Worm (Caenorhabditis elegans) whole organism, young adult: ENCODE measurements around the gene vep-2.

Experiments
- B0336.3 ChIP-seq: fragments of 200-800 bp; sonication (Bioruptor generic); IDR thresholded peaks from 2 replicates; pipeline ENCODE4 v1.3.6; 2022; ENCODE audit warnings: missing genetic modification characterization, missing compliant biosample characterization
- F49E8.2 ChIP-seq: sonication (generic microtip); optimal IDR thresholded peaks from 3 replicates; lab custom pipeline; 2017; ENCODE audit warnings: missing genetic modification characterization, mild to moderate bottlenecking, missing compliant biosample characterization, antibody characterized with exemption, moderate library complexity; ENCODE audit not compliant: insufficient read depth
- Y53G8AR.9 ChIP-seq: fragments of 200-800 bp; sonication (Bioruptor generic); conservative IDR thresholded peaks from 2 replicates; pipeline ENCODE4 v1.3.6; 2022; ENCODE audit warnings: missing genetic modification reagents, missing genetic modification characterization, missing compliant biosample characterization
- ceh-58 ChIP-seq: fragments of 200-800 bp; sonication (Bioruptor generic); IDR thresholded peaks from 2 replicates; pipeline ENCODE4 v1.3.6; 2022; ENCODE audit warnings: missing genetic modification characterization, missing compliant biosample characterization
- sdz-38 ChIP-seq: sonication (generic microtip); optimal IDR thresholded peaks from 2 replicates; lab custom pipeline; 2016; ENCODE audit warnings: missing genotype, missing genetic modification characterization, missing compliant biosample characterization
- snpc-4 ChIP-seq, 5 experiments: fragments of 150-350 bp in 1 of 5; sonication (generic microtip) in 4 of 5; optimal IDR thresholded peaks; 2 replicates each; lab custom pipeline; 2014 to 2018; ENCODE audit warnings: missing genetic modification characterization in 5 of 5, missing biosample characterization in 3 of 5, antibody characterized with exemption in 2 of 5, mild to moderate bottlenecking in 2 of 5, missing compliant biosample characterization in 2 of 5, missing genotype in 2 of 5, moderate library complexity in 2 of 5, missing genetic modification reagents in 1 of 5

DNA sequence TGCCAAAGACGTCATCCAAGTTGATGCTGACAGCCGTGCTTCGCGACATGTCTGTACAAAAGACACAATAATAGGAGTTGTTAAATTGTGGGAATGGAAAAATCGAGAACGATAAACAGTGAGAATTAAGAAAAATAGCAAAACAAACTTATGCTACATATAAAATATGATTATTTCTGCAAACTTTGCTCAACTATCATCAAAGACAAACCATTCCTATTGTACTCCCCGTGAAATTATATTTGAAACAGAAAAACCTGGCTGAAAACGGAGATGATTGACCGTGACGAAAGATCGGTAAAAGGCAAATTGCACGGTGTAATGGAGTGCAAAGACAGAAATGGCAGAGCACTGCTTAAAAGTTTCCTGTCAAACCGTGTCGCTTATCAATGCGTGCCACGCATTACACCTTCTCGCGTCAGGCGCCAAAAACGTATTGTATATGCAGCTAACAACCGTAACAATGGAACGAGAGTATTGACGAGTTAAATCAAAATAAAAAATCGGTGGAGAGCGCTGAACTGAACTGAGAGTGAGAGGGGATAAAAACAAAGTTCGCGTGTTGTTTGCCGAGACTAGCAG lies 17.0 kb upstream of the vep-2 start, which contains the start of gene C18B2.5:
- no peak for TF ChIP-seq sdz-38 (tag; lab: Kevin White, UChicago)
- no peak for TF ChIP-seq snpc-4 (GFP tag; optimal IDR thresholded peaks at IDR 0.05; lab: Kevin White, UChicago)
- TF ChIP-seq snpc-4 (tag; optimal IDR thresholded peaks at IDR 0.05; lab: Kevin White, UChicago) = no peak
- TF ChIP-seq ceh-58 = no peak
- TF ChIP-seq B0336.3 = no peak
- no peak for TF ChIP-seq F49E8.2 (tag; lab: Kevin White, UChicago)
- no peak for TF ChIP-seq Y53G8AR.9 (GFP tag; lab: Robert Waterston, UW)
